Fruit fly (Drosophila melanogaster): Measurements from ENCODE around the gene CG5404.

Gene CG5404

dm6 chr3R:15676186-15677073, 28.0 kb upstream of the CG5404 start:
- TF ChIP-seq CG32767 (GFP tag; IDR thresholded peaks at IDR 0.05) (no peak), hb (GFP tag; IDR thresholded peaks at IDR 0.05; ENCODE audit: partially characterized antibody) (no peak), CG8089 (GFP tag; optimal IDR thresholded peaks at IDR 0.05) (peak; percentile 62), emc (GFP tag; optimal IDR thresholded peaks at IDR 0.05) (no peak), Dfd (GFP tag; optimal IDR thresholded peaks at IDR 0.05) (no peak), CkIIα-i1 (GFP tag; IDR thresholded peaks at IDR 0.05) (0 out of 2 replicates have a peak, but pooled peaks have one; percentile 27), pfk (GFP tag; optimal IDR thresholded peaks at IDR 0.05) (no peak), CG10267 (tag; optimal IDR thresholded peaks at IDR 0.05) (peak; percentile 25), CG13287 (GFP tag; IDR thresholded peaks at IDR 0.05; ENCODE audit: partially characterized antibody) (no peak), yki (optimal IDR thresholded peaks at IDR 0.05) (no peak), Xbp1 (GFP tag; optimal IDR thresholded peaks at IDR 0.05) (peak; percentile 55), NFAT (GFP tag; IDR thresholded peaks at IDR 0.05) (no peak), Pdp1 (GFP tag; optimal IDR thresholded peaks at IDR 0.05) (peak in 1 of 2 experiments; percentile 56), ash1 (GFP tag; optimal IDR thresholded peaks at IDR 0.05) (no peak), CG10366 (GFP tag; IDR thresholded peaks at IDR 0.05) (peak; percentile 47), Taf1 (GFP tag; IDR thresholded peaks at IDR 0.05) (no peak), usp (GFP tag; optimal IDR thresholded peaks at IDR 0.05) (no peak), GATAe (GFP tag; conservative IDR thresholded peaks at IDR 0.05) (no peak), CG5953 (GFP tag; IDR thresholded peaks at IDR 0.05) (peak; percentile 34; the same call in 1 of the 2 replicates), ci (GFP tag; IDR thresholded peaks at IDR 0.05) (peak; percentile 52), hth (optimal IDR thresholded peaks at IDR 0.05) (no peak), CG8290 (GFP tag; optimal IDR thresholded peaks at IDR 0.05) (peak; percentile 61), CG8290 (tag; optimal IDR thresholded peaks at IDR 0.05) (peak in 1 of 2 experiments; percentile 64), twi (tag; optimal IDR thresholded peaks at IDR 0.05) (peak; percentile 73), CG16779 (GFP tag; IDR thresholded peaks at IDR 0.05) (no peak), chm (GFP tag; IDR thresholded peaks at IDR 0.05) (peak; percentile 40; the same call in 1 of the 2 replicates), CG8281 (tag; optimal IDR thresholded peaks at IDR 0.05) (peak; percentile 16), CG2678 (tag; optimal IDR thresholded peaks at IDR 0.05) (peak; percentile 38), D (optimal IDR thresholded peaks at IDR 0.05) (no peak), D (GFP tag; optimal IDR thresholded peaks at IDR 0.05) (peak; percentile 0), Tbp (GFP tag; optimal IDR thresholded peaks at IDR 0.05) (no peak), p53 (GFP tag; optimal IDR thresholded peaks at IDR 0.05) (no peak), lilli (GFP tag; optimal IDR thresholded peaks at IDR 0.05) (peak; percentile 43), CG6689 (GFP tag; IDR thresholded peaks at IDR 0.05) (peak; percentile 61), Ssrp (tag; optimal IDR thresholded peaks at IDR 0.05) (peak; percentile 27), CG6272 (GFP tag; IDR thresholded peaks at IDR 0.05) (no peak), psq (GFP tag; optimal IDR thresholded peaks at IDR 0.05) (peak; percentile 27), slp2 (GFP tag; optimal IDR thresholded peaks at IDR 0.05) (peak; percentile 31), CG4360 (GFP tag; IDR thresholded peaks at IDR 0.05) (no peak; the same call in 1 of the 2 replicates), CG17568 (GFP tag; optimal IDR thresholded peaks at IDR 0.05) (peak; percentile 0), CG15696 (tag; optimal IDR thresholded peaks at IDR 0.05) (peak; percentile 4), tap (tag; optimal IDR thresholded peaks at IDR 0.05) (peak; percentile 2), ATbp (GFP tag; optimal IDR thresholded peaks at IDR 0.05) (peak; percentile 79), Hr39 (optimal IDR thresholded peaks at IDR 0.05) (no peak), CG10543 (GFP tag; optimal IDR thresholded peaks at IDR 0.05) (no peak), CG4854 (GFP tag; optimal IDR thresholded peaks at IDR 0.05) (no peak), Dad (GFP tag; optimal IDR thresholded peaks at IDR 0.05) (no peak), Spps (tag; optimal IDR thresholded peaks at IDR 0.05) (no peak), NK7.1 (GFP tag; optimal IDR thresholded peaks at IDR 0.05) (no peak), Bdp1 (GFP tag; optimal IDR thresholded peaks at IDR 0.05) (no peak), stwl (tag; optimal IDR thresholded peaks at IDR 0.05) (peak; percentile 63)

All from whole organism, embryonic.